Worm (Caenorhabditis elegans): ENCODE data around the gene clec-172.

ce11 chrIV:1561884-1562283 is 45.5 kb upstream of the clec-172 start, which contains the start of gene hpo-6:
- TF ChIP-seq odd-2 (tag; optimal IDR thresholded peaks at IDR 0.05) (no peak), elt-4 (tag; optimal IDR thresholded peaks at IDR 0.05) (no peak), fkh-10 (GFP tag; optimal IDR thresholded peaks at IDR 0.05) (no peak), pha-2 (tag; optimal IDR thresholded peaks at IDR 0.05) (no peak), dve-1 (tag; optimal IDR thresholded peaks at IDR 0.05) (no peak), hlh-8 (tag; optimal IDR thresholded peaks at IDR 0.05) (no peak), hlh-6 (tag; optimal IDR thresholded peaks at IDR 0.05) (no peak), lim-6 (tag; optimal IDR thresholded peaks at IDR 0.05) (no peak), pros-1 (tag; optimal IDR thresholded peaks at IDR 0.05) (no peak), ceh-48 (tag; optimal IDR thresholded peaks at IDR 0.05) (no peak), tbx-2 (tag; optimal IDR thresholded peaks at IDR 0.05) (no peak), unc-86 (tag; optimal IDR thresholded peaks at IDR 0.05) (no peak), ama-1 (optimal IDR thresholded peaks at IDR 0.05) (no peak)

Measured in whole organism, late embryonic.